Worm (Caenorhabditis elegans): ENCODE results near the gene fbxa-37.

DNA sequence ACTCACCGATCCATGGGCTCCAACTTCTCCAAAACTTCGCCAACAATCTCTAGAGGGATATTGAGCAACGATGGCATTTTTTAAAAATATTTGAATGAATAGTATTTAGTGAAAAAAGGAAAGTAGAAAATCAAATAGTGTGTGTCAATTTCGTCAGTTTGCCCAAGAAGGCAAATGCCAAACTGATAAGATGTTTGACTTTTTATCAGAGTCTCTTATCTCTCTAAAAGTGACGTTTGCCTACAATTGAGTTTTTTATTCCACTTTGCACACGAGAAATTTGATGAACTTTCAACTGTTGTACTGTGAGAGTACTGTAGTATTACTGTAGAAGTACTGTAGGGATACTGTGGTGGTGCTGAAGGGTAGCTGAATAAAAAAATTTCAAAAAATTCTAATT, 38.8 kb downstream of the fbxa-37 start:
- no peak for TF ChIP-seq nhr-11 (tag; optimal IDR thresholded peaks at IDR 0.05)
- TF ChIP-seq snpc-4 (tag; optimal IDR thresholded peaks at IDR 0.05), result no peak
- TF ChIP-seq daf-12 (tag; optimal IDR thresholded peaks at IDR 0.05), result no peak
- TF ChIP-seq pha-4 (tag; optimal IDR thresholded peaks at IDR 0.05), result no peak
- TF ChIP-seq ceh-82 (tag; optimal IDR thresholded peaks at IDR 0.05), result no peak
- TF ChIP-seq mdl-1 (tag; optimal IDR thresholded peaks at IDR 0.05), result no peak
- no peak for TF ChIP-seq skn-1 (tag; optimal IDR thresholded peaks at IDR 0.05)
- TF ChIP-seq elt-3 (tag; optimal IDR thresholded peaks at IDR 0.05), result no peak
- TF ChIP-seq nhr-25 (tag; optimal IDR thresholded peaks at IDR 0.05), result no peak
- no peak for TF ChIP-seq nfya-1 (tag; optimal IDR thresholded peaks at IDR 0.05; ENCODE audit: insufficient read depth)
- TF ChIP-seq fkh-10 (GFP tag; optimal IDR thresholded peaks at IDR 0.05), result no peak
- TF ChIP-seq lin-15B (tag; optimal IDR thresholded peaks at IDR 0.05), result no peak
- TF ChIP-seq egl-5 (tag; optimal IDR thresholded peaks at IDR 0.05), result no peak
